Worm (Caenorhabditis elegans): ENCODE measurements around the gene R09A8.2.

The R09A8.2 gene

ce11 chrX:12630005-12630404, 10.7 kb downstream of the R09A8.2 start:
- TF ChIP-seq bed-3 (GFP tag; optimal IDR thresholded peaks at IDR 0.05), result no peak
- no peak for TF ChIP-seq ces-1 (GFP tag; optimal IDR thresholded peaks at IDR 0.05)
- TF ChIP-seq nhr-237 (tag; optimal IDR thresholded peaks at IDR 0.05), result no peak
- no peak for TF ChIP-seq elt-1 (tag; optimal IDR thresholded peaks at IDR 0.05; ENCODE audit: borderline replicate concordance, insufficient read depth)
- no peak for TF ChIP-seq pha-4 (tag; optimal IDR thresholded peaks at IDR 0.05)
- no peak for TF ChIP-seq drap-1 (GFP tag; optimal IDR thresholded peaks at IDR 0.05)
- TF ChIP-seq ceh-43 (GFP tag; optimal IDR thresholded peaks at IDR 0.05), result no peak
- TF ChIP-seq mab-5 (tag; optimal IDR thresholded peaks at IDR 0.05), result no peak
- TF ChIP-seq snpc-4 (tag; optimal IDR thresholded peaks at IDR 0.05), result no peak

ce11 chrX:12630556-12630955, 11.3 kb downstream of the R09A8.2 start:
- TF ChIP-seq ceh-39 (tag; optimal IDR thresholded peaks at IDR 0.05) (no peak), cnd-1 (tag; optimal IDR thresholded peaks at IDR 0.05) (no peak), sem-2 (GFP tag; optimal IDR thresholded peaks at IDR 0.05) (no peak), ham-2 (GFP tag; optimal IDR thresholded peaks at IDR 0.05) (no peak), unc-120 (tag; optimal IDR thresholded peaks at IDR 0.05; ENCODE audit: poor library complexity, severe bottlenecking) (no peak), nhr-28 (tag; optimal IDR thresholded peaks at IDR 0.05) (no peak), elt-3 (tag; optimal IDR thresholded peaks at IDR 0.05) (no peak), mab-5 (tag; optimal IDR thresholded peaks at IDR 0.05) (no peak), ceh-83 (GFP tag; optimal IDR thresholded peaks at IDR 0.05) (no peak), bed-3 (GFP tag; optimal IDR thresholded peaks at IDR 0.05) (no peak), nhr-237 (tag; optimal IDR thresholded peaks at IDR 0.05) (no peak), sptf-1 (tag; optimal IDR thresholded peaks at IDR 0.05) (no peak), mls-2 (tag; optimal IDR thresholded peaks at IDR 0.05) (no peak), blmp-1 (tag; optimal IDR thresholded peaks at IDR 0.05) (no peak), zip-8 (tag; optimal IDR thresholded peaks at IDR 0.05) (no peak), ces-1 (GFP tag; optimal IDR thresholded peaks at IDR 0.05) (no peak), nhr-2 (tag; optimal IDR thresholded peaks at IDR 0.05) (no peak), snpc-4 (tag; optimal IDR thresholded peaks at IDR 0.05) (no peak), ztf-11 (tag; optimal IDR thresholded peaks at IDR 0.05) (no peak), drap-1 (GFP tag; optimal IDR thresholded peaks at IDR 0.05) (no peak)

- TF ChIP-seq unc-39 (tag; optimal IDR thresholded peaks at IDR 0.05) (no peak), ces-1 (GFP tag; optimal IDR thresholded peaks at IDR 0.05) (peak; percentile 54)
These were observed 12.2 kb downstream of the R09A8.2 start for ce11 chrX:12631446-12631845.

- TF ChIP-seq zip-8 (tag; optimal IDR thresholded peaks at IDR 0.05), result no peak
- no peak for TF ChIP-seq nhr-28 (tag; optimal IDR thresholded peaks at IDR 0.05)
- TF ChIP-seq ces-1 (GFP tag; optimal IDR thresholded peaks at IDR 0.05), result peak; percentile 63
These were observed 13.4 kb downstream of the R09A8.2 start for ce11 chrX:12632657-12633056.

ce11 chrX:12633862-12634404, 14.7 kb downstream of the R09A8.2 start, which contains the start of gene ivns-1:
Gene ivns-1, minus strand, starts transcription at chrX:12634354.
- no peak for TF ChIP-seq M03D4.4 (tag; optimal IDR thresholded peaks at IDR 0.05)
- TF ChIP-seq ceh-39 (tag; optimal IDR thresholded peaks at IDR 0.05), result no peak
- no peak for TF ChIP-seq lin-32 (GFP tag; optimal IDR thresholded peaks at IDR 0.05)
- TF ChIP-seq ces-1 (GFP tag; optimal IDR thresholded peaks at IDR 0.05), result no peak
- TF ChIP-seq lin-13 (tag; optimal IDR thresholded peaks at IDR 0.05), result no peak
- TF ChIP-seq mab-5 (tag; optimal IDR thresholded peaks at IDR 0.05), result no peak
- TF ChIP-seq flh-1 (GFP tag; optimal IDR thresholded peaks at IDR 0.05), result no peak
- no peak for TF ChIP-seq nhr-76 (tag; optimal IDR thresholded peaks at IDR 0.05)
- TF ChIP-seq nhr-237 (tag; optimal IDR thresholded peaks at IDR 0.05), result no peak
- TF ChIP-seq ham-2 (GFP tag; optimal IDR thresholded peaks at IDR 0.05), result no peak
- TF ChIP-seq unc-62 (GFP tag; optimal IDR thresholded peaks at IDR 0.05), result no peak
- TF ChIP-seq elt-1 (tag; optimal IDR thresholded peaks at IDR 0.05; ENCODE audit: borderline replicate concordance, insufficient read depth), result no peak
- TF ChIP-seq snpc-4 (tag; optimal IDR thresholded peaks at IDR 0.05), result no peak
- TF ChIP-seq sptf-1 (tag; optimal IDR thresholded peaks at IDR 0.05), result no peak

ce11 chrX:12635010-12635409, 15.7 kb downstream of the R09A8.2 start:
- no peak for TF ChIP-seq ceh-83 (GFP tag; optimal IDR thresholded peaks at IDR 0.05)
- TF ChIP-seq hlh-1 (tag; optimal IDR thresholded peaks at IDR 0.05), result no peak
- TF ChIP-seq sptf-1 (tag; optimal IDR thresholded peaks at IDR 0.05), result no peak
- TF ChIP-seq ceh-39 (tag; optimal IDR thresholded peaks at IDR 0.05), result peak; percentile 14
- no peak for TF ChIP-seq nhr-237 (tag; optimal IDR thresholded peaks at IDR 0.05)
- no peak for TF ChIP-seq nhr-76 (tag; optimal IDR thresholded peaks at IDR 0.05)
- TF ChIP-seq unc-62 (GFP tag; optimal IDR thresholded peaks at IDR 0.05), result peak; percentile 8
- no peak for TF ChIP-seq lin-32 (GFP tag; optimal IDR thresholded peaks at IDR 0.05)
- no peak for TF ChIP-seq ceh-43 (GFP tag; optimal IDR thresholded peaks at IDR 0.05)
- TF ChIP-seq ces-1 (GFP tag; optimal IDR thresholded peaks at IDR 0.05), result peak; percentile 18
- no peak for TF ChIP-seq M03D4.4 (tag; optimal IDR thresholded peaks at IDR 0.05)
- no peak for TF ChIP-seq flh-1 (GFP tag; optimal IDR thresholded peaks at IDR 0.05)
- no peak for TF ChIP-seq zip-8 (tag; optimal IDR thresholded peaks at IDR 0.05)
- TF ChIP-seq cnd-1 (tag; optimal IDR thresholded peaks at IDR 0.05), result peak; percentile 2
- TF ChIP-seq nhr-2 (tag; optimal IDR thresholded peaks at IDR 0.05), result no peak
- TF ChIP-seq mep-1 (tag; optimal IDR thresholded peaks at IDR 0.05), result peak; percentile 57
- TF ChIP-seq sem-2 (GFP tag; optimal IDR thresholded peaks at IDR 0.05), result no peak
- no peak for TF ChIP-seq ztf-11 (tag; optimal IDR thresholded peaks at IDR 0.05)
- TF ChIP-seq blmp-1 (tag; optimal IDR thresholded peaks at IDR 0.05), result no peak
- no peak for TF ChIP-seq elt-3 (tag; optimal IDR thresholded peaks at IDR 0.05)
- no peak for TF ChIP-seq nhr-28 (tag; optimal IDR thresholded peaks at IDR 0.05)
- peak; percentile 63 for TF ChIP-seq pha-4 (tag; optimal IDR thresholded peaks at IDR 0.05)
- no peak for TF ChIP-seq mab-5 (tag; optimal IDR thresholded peaks at IDR 0.05)
- no peak for TF ChIP-seq unc-39 (tag; optimal IDR thresholded peaks at IDR 0.05)
- TF ChIP-seq ham-2 (GFP tag; optimal IDR thresholded peaks at IDR 0.05), result no peak
- no peak for TF ChIP-seq bed-3 (GFP tag; optimal IDR thresholded peaks at IDR 0.05)
